Worm (Caenorhabditis elegans) whole organism, mixed stage, embryonic: ENCODE measurements around the gene ceh-81.

Source experiments
- bed-3 ChIP-seq: fragments of 200-800 bp; sonication (Bioruptor generic); optimal IDR thresholded peaks from 3 replicates; lab custom pipeline; 2018; ENCODE audit warnings: mild to moderate bottlenecking, missing genetic modification characterization, moderate library complexity, missing compliant biosample characterization
- elt-1 ChIP-seq: sonication (generic microtip); optimal IDR thresholded peaks from 2 replicates; lab custom pipeline; 2017; ENCODE audit warnings: missing genetic modification characterization, mild to moderate bottlenecking, missing compliant biosample characterization, antibody characterized with exemption, moderate library complexity, borderline replicate concordance; ENCODE audit not compliant: insufficient read depth
- mep-1 ChIP-seq: fragments of 150-350 bp; optimal IDR thresholded peaks from 2 replicates; lab custom pipeline; 2017; ENCODE audit warnings: missing biosample characterization, missing genetic modification reagents, missing genetic modification characterization, inconsistent platforms
- nhr-2 ChIP-seq: fragments of 150-350 bp; optimal IDR thresholded peaks from 2 replicates; lab custom pipeline; 2014; ENCODE audit warnings: missing biosample characterization, missing genetic modification characterization
- nhr-28 ChIP-seq: fragments of 150-350 bp; optimal IDR thresholded peaks from 2 replicates; lab custom pipeline; 2014; ENCODE audit warnings: missing biosample characterization, missing genetic modification characterization
- snpc-4 ChIP-seq: fragments of 150-350 bp; optimal IDR thresholded peaks from 2 replicates; lab custom pipeline; 2014; ENCODE audit warnings: missing biosample characterization, missing genetic modification characterization
- sptf-1 ChIP-seq: sonication (generic microtip); optimal IDR thresholded peaks from 2 replicates; lab custom pipeline; 2017; ENCODE audit warnings: mild to moderate bottlenecking, missing genetic modification characterization, moderate library complexity, missing compliant biosample characterization
- unc-62 ChIP-seq: fragments of 150-350 bp; optimal IDR thresholded peaks from 2 replicates; lab custom pipeline; 2014; ENCODE audit warnings: missing biosample characterization, missing genetic modification reagents, missing genetic modification characterization

ce11 chrII:1695861-1696260 lies 34.3 kb upstream of the ceh-81 start, which contains the start of gene F58E1.13:
- TF ChIP-seq mep-1 (tag; lab: Kevin White, UChicago), result no peak
- TF ChIP-seq unc-62 (GFP tag; lab: Kevin White, UChicago), result no peak
- TF ChIP-seq nhr-2, result no peak
- no peak for TF ChIP-seq sptf-1 (tag; lab: Kevin White, UChicago)
- TF ChIP-seq snpc-4, result no peak
- TF ChIP-seq elt-1 (tag; lab: Kevin White, UChicago), result no peak
- TF ChIP-seq bed-3 (GFP tag; lab: Kevin White, UChicago), result no peak
- TF ChIP-seq nhr-28 (tag; lab: Kevin White, UChicago), result no peak
